4 fruit fly cellular contexts compared by ENCODE assay signal in genomic region chr2L:7503719-7504118, dm6.
TF ChIP-seq lines count a peak whose summit lies in the region.

No protein-coding gene starts in this region.

- TF ChIP-seq CTCF in whole organism, embryonic (GFP tag; optimal IDR thresholded peaks at IDR 0.05; lab: Kevin White, UChicago): no peak

TF ChIP-seq in whole organism, embryonic, 481 proteins besides CTCF, POLR2A, EP300 and RAD21:
- 0 out of 3 replicates have a peak, but pooled peaks have one; percentile 6 for TF ChIP-seq CG11695 (GFP tag; IDR thresholded peaks at IDR 0.05; lab: Robert Waterston, UW)
- TF ChIP-seq dysf (GFP tag; IDR thresholded peaks at IDR 0.05; lab: Robert Waterston, UW): peak; percentile 25; the same call in 1 of the 3 replicates
- 0 out of 2 replicates have a peak, but pooled peaks have one; percentile 14 for TF ChIP-seq Awh (GFP tag; IDR thresholded peaks at IDR 0.05; lab: Robert Waterston, UW)
- TF ChIP-seq CG17361 (GFP tag; IDR thresholded peaks at IDR 0.05; lab: Robert Waterston, UW): no peak
- peak; percentile 9 for TF ChIP-seq nom (GFP tag; optimal IDR thresholded peaks at IDR 0.05; lab: Kevin White, UChicago)
- TF ChIP-seq Dbx (GFP tag; IDR thresholded peaks at IDR 0.05; lab: Robert Waterston, UW): no peak
- peak; percentile 44 for TF ChIP-seq Drgx (GFP tag; IDR thresholded peaks at IDR 0.05; lab: Robert Waterston, UW)

TF ChIP-seq in whole organism, prepupa, 60 proteins besides CTCF, POLR2A, EP300 and RAD21 (continues in another document):
- peak; percentile 59; the same call in 2 of the 3 replicates for TF ChIP-seq eg (GFP tag; IDR thresholded peaks at IDR 0.05; lab: Robert Waterston, UW)
- TF ChIP-seq fd59A (GFP tag; optimal IDR thresholded peaks at IDR 0.05; lab: Kevin White, UChicago): peak; percentile 49
- TF ChIP-seq CG8632 (GFP tag; optimal IDR thresholded peaks at IDR 0.05; lab: Kevin White, UChicago): peak; percentile 42
- TF ChIP-seq salr (GFP tag; optimal IDR thresholded peaks at IDR 0.05; lab: Kevin White, UChicago): peak; percentile 25 to 47
- TF ChIP-seq net (GFP tag; optimal IDR thresholded peaks at IDR 0.05; lab: Kevin White, UChicago): peak; percentile 53
- no peak for TF ChIP-seq Hr4 (GFP tag; optimal IDR thresholded peaks at IDR 0.05; lab: Kevin White, UChicago)
- TF ChIP-seq CG3032 (tag; optimal IDR thresholded peaks at IDR 0.05; lab: Kevin White, UChicago): peak; percentile 71
- peak; percentile 23 for TF ChIP-seq CG9139 (GFP tag; optimal IDR thresholded peaks at IDR 0.05; lab: Kevin White, UChicago)
- TF ChIP-seq ss (GFP tag; optimal IDR thresholded peaks at IDR 0.05; lab: Kevin White, UChicago): peak; percentile 65 to 69
- TF ChIP-seq Blimp-1 (GFP tag; optimal IDR thresholded peaks at IDR 0.05; lab: Kevin White, UChicago): no peak
- TF ChIP-seq Smox (GFP tag; optimal IDR thresholded peaks at IDR 0.05; lab: Kevin White, UChicago): no peak
- peak; percentile 61 for TF ChIP-seq Hr39 (GFP tag; optimal IDR thresholded peaks at IDR 0.05; lab: Kevin White, UChicago)
- TF ChIP-seq dac (GFP tag; optimal IDR thresholded peaks at IDR 0.05; lab: Kevin White, UChicago): no peak
- TF ChIP-seq CG6276 (GFP tag; optimal IDR thresholded peaks at IDR 0.05; lab: Kevin White, UChicago): peak; percentile 14
- peak; percentile 65 for TF ChIP-seq CG6808 (GFP tag; optimal IDR thresholded peaks at IDR 0.05; lab: Kevin White, UChicago)
- TF ChIP-seq CG10669 (GFP tag; optimal IDR thresholded peaks at IDR 0.05; lab: Kevin White, UChicago): peak; percentile 81
- TF ChIP-seq CG8319 (GFP tag; optimal IDR thresholded peaks at IDR 0.05; lab: Kevin White, UChicago): peak; percentile 53
- TF ChIP-seq topi (GFP tag; optimal IDR thresholded peaks at IDR 0.05; lab: Kevin White, UChicago): peak; percentile 68
- peak; percentile 57 for TF ChIP-seq cyc (GFP tag; optimal IDR thresholded peaks at IDR 0.05; lab: Kevin White, UChicago)
- TF ChIP-seq Eip78C (GFP tag; lab: Kevin White, UChicago): peak; percentile 94
- peak; percentile 69 for TF ChIP-seq Met (GFP tag; optimal IDR thresholded peaks at IDR 0.05; lab: Kevin White, UChicago)
- no peak for TF ChIP-seq fd85E (GFP tag; optimal IDR thresholded peaks at IDR 0.05; lab: Kevin White, UChicago)
- TF ChIP-seq CG4318 (GFP tag; optimal IDR thresholded peaks at IDR 0.05; lab: Kevin White, UChicago): no peak
- no peak; the same call in 1 of the 2 replicates for TF ChIP-seq CG11294 (GFP tag; IDR thresholded peaks at IDR 0.05; lab: Robert Waterston, UW)
- TF ChIP-seq acj6 (GFP tag; optimal IDR thresholded peaks at IDR 0.05; lab: Kevin White, UChicago): peak; percentile 65
- TF ChIP-seq Sox14 (GFP tag; optimal IDR thresholded peaks at IDR 0.05; lab: Kevin White, UChicago): peak; percentile 50
- TF ChIP-seq OdsH (GFP tag; optimal IDR thresholded peaks at IDR 0.05; lab: Kevin White, UChicago): peak; percentile 54
- peak; percentile 53 for TF ChIP-seq CG34406 (GFP tag; optimal IDR thresholded peaks at IDR 0.05; lab: Kevin White, UChicago)

TF ChIP-seq in whole organism, pupa, 21 proteins besides CTCF, POLR2A, EP300 and RAD21:
- TF ChIP-seq EcR (GFP tag; optimal IDR thresholded peaks at IDR 0.05; lab: Kevin White, UChicago) (peak; percentile 44), D1 (tag; optimal IDR thresholded peaks at IDR 0.05; lab: Kevin White, UChicago) (peak; percentile 45), CG15710 (tag; optimal IDR thresholded peaks at IDR 0.05; lab: Kevin White, UChicago) (peak; percentile 72), CG8159 (tag; optimal IDR thresholded peaks at IDR 0.05; lab: Kevin White, UChicago) (peak; percentile 82), fd96Ca (GFP tag; IDR thresholded peaks at IDR 0.05; lab: Robert Waterston, UW) (peak; percentile 76), Ets98B (GFP tag; IDR thresholded peaks at IDR 0.05; lab: Robert Waterston, UW) (peak; percentile 56), CG8301 (tag; optimal IDR thresholded peaks at IDR 0.05; lab: Kevin White, UChicago) (peak; percentile 67), rn (GFP tag; IDR thresholded peaks at IDR 0.05; lab: Robert Waterston, UW) (no peak; the same call in 1 of the 2 replicates), CG10348 (GFP tag; IDR thresholded peaks at IDR 0.05; lab: Robert Waterston, UW) (no peak), CG13204 (GFP tag; optimal IDR thresholded peaks at IDR 0.05; lab: Kevin White, UChicago) (no peak), CG34367 (tag; optimal IDR thresholded peaks at IDR 0.05; lab: Kevin White, UChicago) (peak; percentile 49), Pif1A (GFP tag; optimal IDR thresholded peaks at IDR 0.05; lab: Kevin White, UChicago) (peak; percentile 73), CG4496 (GFP tag; IDR thresholded peaks at IDR 0.05; lab: Robert Waterston, UW) (peak; percentile 84), CG12605 (GFP tag; IDR thresholded peaks at IDR 0.05; lab: Robert Waterston, UW) (peak; percentile 27; the same call in 1 of the 2 replicates), Snoo (tag; optimal IDR thresholded peaks at IDR 0.05; lab: Kevin White, UChicago) (peak; percentile 14), CG32121 (GFP tag; IDR thresholded peaks at IDR 0.05; lab: Robert Waterston, UW) (no peak; the same call in 1 of the 2 replicates), CG9948 (tag; optimal IDR thresholded peaks at IDR 0.05; lab: Kevin White, UChicago) (peak; percentile 70), CG14655 (GFP tag; optimal IDR thresholded peaks at IDR 0.05; lab: Kevin White, UChicago) (peak; percentile 62), gl (tag; optimal IDR thresholded peaks at IDR 0.05; lab: Kevin White, UChicago) (peak; percentile 62), Pif1B (GFP tag; optimal IDR thresholded peaks at IDR 0.05; lab: Kevin White, UChicago) (peak; percentile 58), CG17806 (tag; optimal IDR thresholded peaks at IDR 0.05; lab: Kevin White, UChicago) (peak; percentile 79)

TF ChIP-seq in whole organism, wandering third instar larva, 38 proteins besides CTCF, POLR2A, EP300 and RAD21:
- TF ChIP-seq usp (GFP tag; optimal IDR thresholded peaks at IDR 0.05; lab: Kevin White, UChicago): no peak
- TF ChIP-seq Sp1 (GFP tag; optimal IDR thresholded peaks at IDR 0.05; lab: Kevin White, UChicago): no peak
- TF ChIP-seq Jra (GFP tag; optimal IDR thresholded peaks at IDR 0.05; lab: Kevin White, UChicago): no peak
- peak; percentile 38 for TF ChIP-seq woc (GFP tag; optimal IDR thresholded peaks at IDR 0.05; lab: Kevin White, UChicago)
- peak in 1 of 2 experiments; percentile 50 for TF ChIP-seq foxo (GFP tag; optimal IDR thresholded peaks at IDR 0.05; lab: Kevin White, UChicago)
- no peak for TF ChIP-seq GATAd (GFP tag; optimal IDR thresholded peaks at IDR 0.05; lab: Kevin White, UChicago)
- TF ChIP-seq ey (GFP tag; optimal IDR thresholded peaks at IDR 0.05; lab: Kevin White, UChicago): peak; percentile 63
- peak; percentile 33 for TF ChIP-seq br (GFP tag; optimal IDR thresholded peaks at IDR 0.05; lab: Kevin White, UChicago)
- peak; percentile 61 for TF ChIP-seq h (GFP tag; optimal IDR thresholded peaks at IDR 0.05; lab: Kevin White, UChicago)
- peak; percentile 50 for TF ChIP-seq psq (GFP tag; optimal IDR thresholded peaks at IDR 0.05; lab: Kevin White, UChicago)
- TF ChIP-seq fru (GFP tag; optimal IDR thresholded peaks at IDR 0.05; lab: Kevin White, UChicago): peak; percentile 70
- TF ChIP-seq HLH106 (tag; optimal IDR thresholded peaks at IDR 0.05; lab: Kevin White, UChicago): peak; percentile 24
- TF ChIP-seq OdsH (GFP tag; optimal IDR thresholded peaks at IDR 0.05; lab: Kevin White, UChicago): peak; percentile 12
- TF ChIP-seq rgr (GFP tag; optimal IDR thresholded peaks at IDR 0.05; lab: Kevin White, UChicago): peak; percentile 39

Comparison
In these comparisons a context has a peak if more than half of its experiments do, and no peak if none do; other contexts are left out.
1. Of the 7 proteins assayed by ChIP-seq in both whole organism, embryonic and whole organism, prepupa: peak only in whole organism, embryonic: none; only in whole organism, prepupa: Gug, Hr39, Lpt and Sox102F; in both: none; in neither: 3.